Fruit fly (Drosophila melanogaster): ENCODE measurements around the gene sgll.

- no peak for TF ChIP-seq pan (optimal IDR thresholded peaks at IDR 0.05)
- no peak for TF ChIP-seq psq (optimal IDR thresholded peaks at IDR 0.05)
- TF ChIP-seq EcR (GFP tag; optimal IDR thresholded peaks at IDR 0.05) = no peak
- TF ChIP-seq CG8478 (optimal IDR thresholded peaks at IDR 0.05) = no peak
- no peak for TF ChIP-seq Dll (optimal IDR thresholded peaks at IDR 0.05)
- no peak for TF ChIP-seq usp (GFP tag; optimal IDR thresholded peaks at IDR 0.05)
These were observed 11.8 kb upstream of the sgll start, which contains the start of gene CG18744 for dm6 chr3R:7798525-7798924.

Data from whole organism.